Worm (Caenorhabditis elegans): ENCODE measurements around the gene ccch-2.

Gene ccch-2

DNA sequence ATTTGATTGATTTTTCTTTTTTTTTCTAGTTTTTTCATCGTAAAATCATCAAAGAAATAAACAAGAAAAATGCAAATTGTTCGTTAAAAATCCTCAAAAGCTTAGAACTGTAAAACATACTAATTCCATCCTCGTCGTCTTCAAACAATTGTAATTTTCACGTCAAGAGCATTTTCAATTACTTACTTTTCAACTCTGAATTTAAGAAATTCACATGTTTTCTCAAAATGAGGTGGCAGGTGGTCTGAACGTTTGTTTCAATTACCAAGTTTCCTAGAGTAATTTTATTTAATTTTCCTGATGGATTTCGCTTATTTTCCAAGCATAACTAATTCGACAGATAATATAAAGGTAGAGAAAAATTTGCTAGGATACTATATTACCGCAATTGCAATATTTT, 45.4 kb downstream of the ccch-2 start, which contains the start of gene srz-104:
srz-104 (plus strand) TSS at position 301 of the 400 bp plus-strand sequence.
- no peak for TF ChIP-seq mdt-29 (GFP tag; IDR thresholded peaks at IDR 0.05)
- no peak for TF ChIP-seq zip-11 (GFP tag; IDR thresholded peaks at IDR 0.05)
- no peak for TF ChIP-seq mxl-2 (GFP tag; conservative IDR thresholded peaks at IDR 0.05)
- no peak for TF ChIP-seq lin-29 (GFP tag; IDR thresholded peaks at IDR 0.05)
- no peak for TF ChIP-seq ZK337.2 (GFP tag; IDR thresholded peaks at IDR 0.05)
- no peak for TF ChIP-seq gei-8 (GFP tag; optimal IDR thresholded peaks at IDR 0.05)
- TF ChIP-seq php-3 (GFP tag; IDR thresholded peaks at IDR 0.05): no peak
- TF ChIP-seq duxl-1 (tag; optimal IDR thresholded peaks at IDR 0.05; ENCODE audit: poor library complexity): no peak
- no peak for TF ChIP-seq nhr-76 (tag; optimal IDR thresholded peaks at IDR 0.05)
- no peak for TF ChIP-seq F37D6.2 (tag; optimal IDR thresholded peaks at IDR 0.05)
- no peak for TF ChIP-seq F26F4.8 (GFP tag; conservative IDR thresholded peaks at IDR 0.05)
- TF ChIP-seq daf-8 (GFP tag; IDR thresholded peaks at IDR 0.05): no peak
- no peak for TF ChIP-seq pha-4 (GFP tag; IDR thresholded peaks at IDR 0.05)
- TF ChIP-seq pha-4 (tag; optimal IDR thresholded peaks at IDR 0.05): no peak
- TF ChIP-seq ceh-62 (tag; optimal IDR thresholded peaks at IDR 0.05): no peak
- TF ChIP-seq T20F7.1 (GFP tag; optimal IDR thresholded peaks at IDR 0.05): no peak
- no peak for TF ChIP-seq dpl-1 (GFP tag; optimal IDR thresholded peaks at IDR 0.05)
- no peak for TF ChIP-seq unc-62 (GFP tag; optimal IDR thresholded peaks at IDR 0.05 in 1 of 2)
- no peak for TF ChIP-seq unc-62 (tag; optimal IDR thresholded peaks at IDR 0.05)

ce11 chrIV:16324589-16324988, 46.6 kb downstream of the ccch-2 start, which contains the start of gene srz-105:
TSS of gene srz-105 (plus strand) at chrIV:16324889.
- TF ChIP-seq ceh-44 (GFP tag; IDR thresholded peaks at IDR 0.05) (no peak), dmd-8 (GFP tag; IDR thresholded peaks at IDR 0.05) (no peak), nhr-111 (GFP tag; optimal IDR thresholded peaks at IDR 0.05) (no peak), nhr-237 (tag; optimal IDR thresholded peaks at IDR 0.05) (no peak), egl-43 (GFP tag; IDR thresholded peaks at IDR 0.05) (no peak), F37D6.2 (tag; optimal IDR thresholded peaks at IDR 0.05) (no peak), gei-8 (GFP tag; optimal IDR thresholded peaks at IDR 0.05) (no peak)

- TF ChIP-seq ceh-82 (tag; optimal IDR thresholded peaks at IDR 0.05) (no peak), jun-1 (tag; optimal IDR thresholded peaks at IDR 0.05) (no peak), fos-1 (tag; optimal IDR thresholded peaks at IDR 0.05) (no peak), nhr-237 (tag; optimal IDR thresholded peaks at IDR 0.05) (no peak), lin-38 (GFP tag; IDR thresholded peaks at IDR 0.05) (no peak), lim-7 (GFP tag; IDR thresholded peaks at IDR 0.05) (no peak), lin-13 (GFP tag; optimal IDR thresholded peaks at IDR 0.05) (no peak), pqm-1 (tag; optimal IDR thresholded peaks at IDR 0.05) (no peak), spr-1 (tag; optimal IDR thresholded peaks at IDR 0.05) (no peak), mdl-1 (tag; optimal IDR thresholded peaks at IDR 0.05) (no peak), nhr-77 (tag; optimal IDR thresholded peaks at IDR 0.05) (no peak), lir-3 (tag; optimal IDR thresholded peaks at IDR 0.05) (no peak), lin-29 (GFP tag; IDR thresholded peaks at IDR 0.05) (no peak), zip-11 (GFP tag; IDR thresholded peaks at IDR 0.05) (no peak), ztf-11 (tag; optimal IDR thresholded peaks at IDR 0.05) (no peak), spr-3 (GFP tag; optimal IDR thresholded peaks at IDR 0.05) (no peak)
Measured at ce11 chrIV:16328519-16328918, 50.5 kb downstream of the ccch-2 start, which contains the start of gene K03D3.2. TSS of gene K03D3.2 (minus strand) at chrIV:16328619.
